Fruit fly (Drosophila melanogaster) whole organism, adult: ENCODE measurements around the gene CG46306.

Experiments used
- CG14711 ChIP-seq: fragments of 200-800 bp; sonication (Bioruptor generic); optimal IDR thresholded peaks from 2 replicates; lab custom pipeline; 2018; ENCODE audit warnings: missing biosample characterization, mild to moderate bottlenecking, missing genetic modification characterization, moderate library complexity
- CG1620 ChIP-seq: fragments of 200-800 bp; sonication (Bioruptor generic); optimal IDR thresholded peaks from 2 replicates; lab custom pipeline; 2016; ENCODE audit warnings: missing biosample characterization, missing genetic modification characterization
- CG5204 ChIP-seq: fragments of 200-800 bp; sonication (Bioruptor generic); optimal IDR thresholded peaks from 2 replicates; lab custom pipeline; 2016; ENCODE audit warnings: missing biosample characterization, missing genetic modification characterization
- CG7101 ChIP-seq: fragments of 200-800 bp; sonication (Bioruptor generic); optimal IDR thresholded peaks from 2 replicates; lab custom pipeline; 2018; ENCODE audit warnings: missing biosample characterization, mild to moderate bottlenecking, missing genetic modification characterization, moderate library complexity
- Clk ChIP-seq: fragments of 200-800 bp; sonication (Bioruptor generic); optimal IDR thresholded peaks from 2 replicates; lab custom pipeline; 2017; ENCODE audit warnings: missing biosample characterization, missing genetic modification characterization
- Crg-1 ChIP-seq: fragments of 200-800 bp; sonication (Bioruptor generic); optimal IDR thresholded peaks from 2 replicates; lab custom pipeline; 2016; ENCODE audit warnings: missing biosample characterization, missing genetic modification characterization
- Mnt ChIP-seq: fragments of 200-800 bp; sonication (Bioruptor generic); optimal IDR thresholded peaks from 2 replicates; lab custom pipeline; 2016; ENCODE audit warnings: missing biosample characterization, mild to moderate bottlenecking, missing genetic modification characterization
- cic ChIP-seq: fragments of 200-800 bp; sonication (Bioruptor generic); optimal IDR thresholded peaks from 2 replicates; lab custom pipeline; 2017; ENCODE audit warnings: missing biosample characterization, mild to moderate bottlenecking, missing genetic modification characterization, moderate library complexity
- cnc ChIP-seq, 2 experiments: fragments of >200 bp; optimal IDR thresholded peaks; 2 replicates each; lab custom pipeline; 2017
- kay ChIP-seq: fragments of 200-800 bp; sonication (Bioruptor generic); peaks from one replicate; lab custom pipeline; 2016; ENCODE audit warnings: missing biosample characterization, missing genetic modification characterization, borderline replicate concordance
- ovo ChIP-seq: fragments of 200-800 bp; sonication (Bioruptor generic); optimal IDR thresholded peaks from 2 replicates; lab custom pipeline; 2016; ENCODE audit warnings: missing biosample characterization, missing genetic modification characterization
- tj ChIP-seq: fragments of 200-800 bp; sonication (Bioruptor generic); optimal IDR thresholded peaks from 3 replicates; lab custom pipeline; 2017; ENCODE audit warnings: missing biosample characterization, mild to moderate bottlenecking, missing genetic modification characterization, moderate library complexity
- toe ChIP-seq: fragments of 200-800 bp; sonication (Bioruptor generic); optimal IDR thresholded peaks from 2 replicates; lab custom pipeline; 2016; ENCODE audit warnings: missing biosample characterization, missing genetic modification characterization

DNA sequence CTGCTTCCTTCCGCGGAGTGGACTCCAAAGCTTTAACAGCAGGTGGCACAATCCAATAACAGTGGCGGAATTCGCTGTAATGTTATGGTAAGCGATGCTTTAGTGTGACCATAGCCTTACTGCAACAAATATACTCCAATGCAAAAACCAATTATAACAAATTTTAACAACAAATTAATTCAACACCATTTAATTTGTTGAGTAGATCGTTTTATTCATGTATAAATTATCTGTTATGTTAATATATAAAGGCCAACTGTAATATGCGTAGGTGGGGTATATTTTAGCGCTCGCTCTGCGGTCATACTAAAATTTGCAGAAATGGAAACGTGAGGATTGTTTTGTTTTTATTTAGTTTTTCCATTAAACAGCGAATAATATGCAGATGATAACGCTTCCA, 49.0 kb upstream of the CG46306 start, which contains the start of the genes Nprl2 and Polr3I:
- TF ChIP-seq cic (GFP tag; lab: Kevin White, UChicago), result no peak
- no peak for TF ChIP-seq Crg-1
- no peak for TF ChIP-seq Clk (GFP tag; lab: Kevin White, UChicago)
- no peak for TF ChIP-seq tj (GFP tag; lab: Kevin White, UChicago)
- no peak for TF ChIP-seq kay
- no peak for TF ChIP-seq ovo (GFP tag; lab: Kevin White, UChicago)
- TF ChIP-seq CG1620 (GFP tag; lab: Kevin White, UChicago), result no peak
- TF ChIP-seq CG14711 (tag; lab: Kevin White, UChicago), result no peak
- TF ChIP-seq toe (GFP tag; lab: Kevin White, UChicago), result no peak
- TF ChIP-seq cnc (optimal IDR thresholded peaks at IDR 0.05; lab: Kevin White, UChicago), result no peak
- no peak for TF ChIP-seq CG7101 (tag; lab: Kevin White, UChicago)
- no peak for TF ChIP-seq Mnt
- TF ChIP-seq CG5204, result no peak
